Worm (Caenorhabditis elegans) whole organism, L4 larva: ENCODE measurements around the gene eef-1G.

Experiments used
- D1046.2 ChIP-seq: fragments of 200-800 bp; sonication (Bioruptor generic); IDR thresholded peaks from 2 replicates; pipeline ENCODE4 v1.3.6; 2022; ENCODE audit warnings: missing genetic modification characterization, missing compliant biosample characterization
- F10B5.3 ChIP-seq: sonication (generic microtip); optimal IDR thresholded peaks from 2 replicates; lab custom pipeline; 2016; ENCODE audit warnings: mild to moderate bottlenecking, missing genetic modification characterization, missing compliant biosample characterization
- F49E8.2 ChIP-seq: sonication (generic microtip); optimal IDR thresholded peaks from 2 replicates; lab custom pipeline; 2016; ENCODE audit warnings: missing compliant biosample characterization, mild to moderate bottlenecking, missing genetic modification characterization, borderline replicate concordance
- R02D3.7 ChIP-seq: fragments of 150-350 bp; sonication (generic microtip); optimal IDR thresholded peaks from 3 replicates; lab custom pipeline; 2014; ENCODE audit warnings: missing biosample characterization, missing genetic modification characterization
- T26A8.4 ChIP-seq: fragments of 200-800 bp; sonication (Bioruptor generic); IDR thresholded peaks from 2 replicates; pipeline ENCODE4 v1.3.6; 2022; ENCODE audit warnings: missing genetic modification characterization, missing compliant biosample characterization
- Y105C5A.15 ChIP-seq: fragments of 200-800 bp; sonication (Bioruptor generic); IDR thresholded peaks from 2 replicates; pipeline ENCODE4 v1.3.6; 2022; ENCODE audit warnings: missing genetic modification characterization, missing compliant biosample characterization
- Y48G9A.11 ChIP-seq: fragments of 200-800 bp; sonication (Bioruptor generic); IDR thresholded peaks from 2 replicates; pipeline ENCODE4 v1.3.6; 2022; ENCODE audit warnings: missing genetic modification reagents, missing genetic modification characterization, missing compliant biosample characterization
- ZK546.5 ChIP-seq, 2 experiments: sonication (generic microtip); optimal IDR thresholded peaks; 2 replicates each; lab custom pipeline; 2017; ENCODE audit warnings: missing biosample characterization in 2 of 2, missing genetic modification characterization in 2 of 2
- ceh-20 ChIP-seq: fragments of 200-800 bp; sonication (Bioruptor generic); IDR thresholded peaks from 2 replicates; pipeline ENCODE4 v1.3.6; 2022; ENCODE audit warnings: missing genetic modification reagents, missing genetic modification characterization, missing compliant biosample characterization
- ceh-44 ChIP-seq: fragments of 200-800 bp; sonication (Bioruptor generic); IDR thresholded peaks from 2 replicates; pipeline ENCODE4 v1.3.6; 2022; ENCODE audit warnings: missing genetic modification reagents, missing genetic modification characterization, missing compliant biosample characterization
- ceh-62 ChIP-seq: sonication (generic microtip); optimal IDR thresholded peaks from 2 replicates; lab custom pipeline; 2017; ENCODE audit warnings: missing biosample characterization, missing genetic modification characterization
- cey-2 ChIP-seq: sonication (generic microtip); optimal IDR thresholded peaks from 3 replicates; lab custom pipeline; 2017; ENCODE audit warnings: missing genetic modification characterization, mild to moderate bottlenecking, missing compliant biosample characterization, antibody characterized with exemption, borderline replicate concordance; ENCODE audit not compliant: insufficient read depth
- ctbp-1 ChIP-seq: fragments of 200-800 bp; sonication (Bioruptor generic); IDR thresholded peaks from 2 replicates; pipeline ENCODE4 v1.3.6; 2022; ENCODE audit warnings: missing genetic modification reagents, missing genetic modification characterization, missing compliant biosample characterization
- daf-12 ChIP-seq: fragments of 150-350 bp; optimal IDR thresholded peaks from 2 replicates; lab custom pipeline; 2014; ENCODE audit warnings: missing biosample characterization, missing genetic modification reagents, missing genetic modification characterization
- daf-16 ChIP-seq, 3 experiments: sonication (generic microtip); optimal IDR thresholded peaks; 2 replicates each; lab custom pipeline; 2016 to 2017; ENCODE audit warnings: missing genetic modification characterization in 3 of 3, missing genetic modification reagents in 3 of 3, mild to moderate bottlenecking in 2 of 3, missing compliant biosample characterization in 2 of 3, missing biosample characterization in 1 of 3, moderate library complexity in 1 of 3
- daf-19 ChIP-seq: fragments of 200-800 bp; sonication (Bioruptor generic); conservative IDR thresholded peaks from 2 replicates; pipeline ENCODE4 v1.3.6; 2022; ENCODE audit warnings: missing genetic modification characterization, missing compliant biosample characterization
- dpl-1 ChIP-seq: fragments of 150-350 bp; optimal IDR thresholded peaks from 2 replicates; lab custom pipeline; 2014; ENCODE audit warnings: missing biosample characterization, missing genetic modification reagents, missing genetic modification characterization
- dve-1 ChIP-seq: sonication (generic microtip); optimal IDR thresholded peaks from 2 replicates; lab custom pipeline; 2017; ENCODE audit warnings: antibody characterized with exemption, mild to moderate bottlenecking, missing genetic modification characterization, missing compliant biosample characterization; ENCODE audit not compliant: insufficient read depth
- egl-27 ChIP-seq: sonication (generic microtip); optimal IDR thresholded peaks from 3 replicates; lab custom pipeline; 2017; ENCODE audit warnings: missing biosample characterization, missing genetic modification reagents, missing genetic modification characterization
- fkh-10 ChIP-seq: fragments of 150-350 bp; optimal IDR thresholded peaks from 2 replicates; lab custom pipeline; 2014; ENCODE audit warnings: missing biosample characterization, missing genetic modification reagents, missing genetic modification characterization
- hif-1 ChIP-seq, 2 experiments: sonication (generic microtip); optimal IDR thresholded peaks; 2 replicates each; lab custom pipeline; 2016 to 2017; ENCODE audit warnings: missing compliant biosample characterization in 2 of 2, missing genetic modification characterization in 2 of 2, missing genetic modification reagents in 2 of 2, missing genotype in 2 of 2, mild to moderate bottlenecking in 1 of 2
- jun-1 ChIP-seq: fragments of 150-350 bp; optimal IDR thresholded peaks from 2 replicates; lab custom pipeline; 2014; ENCODE audit warnings: missing biosample characterization, missing genetic modification reagents, missing genetic modification characterization
- madf-5 ChIP-seq, 2 experiments: fragments of 200-800 bp; sonication (Bioruptor generic); IDR thresholded peaks; 2 replicates each; pipeline ENCODE4 v1.3.6; 2022; ENCODE audit warnings: missing compliant biosample characterization in 2 of 2, missing genetic modification characterization in 2 of 2
- madf-9 ChIP-seq: fragments of 200-800 bp; sonication (Bioruptor generic); conservative IDR thresholded peaks from 2 replicates; pipeline ENCODE4 v1.3.6; 2022; ENCODE audit warnings: missing genetic modification reagents, missing genetic modification characterization, missing compliant biosample characterization
- mdt-29 ChIP-seq: fragments of 200-800 bp; sonication (Bioruptor generic); IDR thresholded peaks from 2 replicates; pipeline ENCODE4 v1.3.6; 2022; ENCODE audit warnings: missing genetic modification reagents, missing genetic modification characterization, missing compliant biosample characterization
- mes-2 ChIP-seq: sonication (generic microtip); optimal IDR thresholded peaks from 2 replicates; lab custom pipeline; 2016; ENCODE audit warnings: missing genotype, mild to moderate bottlenecking, missing genetic modification characterization, missing compliant biosample characterization; ENCODE audit not compliant: poor library complexity, severe bottlenecking
- mxl-2 ChIP-seq: fragments of 200-800 bp; sonication (Bioruptor generic); conservative IDR thresholded peaks from 2 replicates; pipeline ENCODE4 v1.3.6; 2022; ENCODE audit warnings: missing genetic modification reagents, missing genetic modification characterization, missing compliant biosample characterization
- mxl-3 ChIP-seq: fragments of 200-800 bp; sonication (Bioruptor generic); optimal IDR thresholded peaks from 2 replicates; lab custom pipeline; 2018; ENCODE audit warnings: mild to moderate bottlenecking, missing genetic modification characterization, missing compliant biosample characterization
- nhr-10 ChIP-seq: fragments of 150-350 bp; optimal IDR thresholded peaks from 2 replicates; lab custom pipeline; 2014; ENCODE audit warnings: missing biosample characterization, missing genetic modification characterization
- nhr-11 ChIP-seq: fragments of 150-350 bp; optimal IDR thresholded peaks from 2 replicates; lab custom pipeline; 2014; ENCODE audit warnings: missing biosample characterization, missing genetic modification characterization
- nhr-237 ChIP-seq: sonication (generic microtip); optimal IDR thresholded peaks from 2 replicates; lab custom pipeline; 2017; ENCODE audit warnings: missing biosample characterization, missing genetic modification characterization
- nhr-41 ChIP-seq: fragments of 200-800 bp; sonication (Bioruptor generic); IDR thresholded peaks from 2 replicates; pipeline ENCODE4 v1.3.6; 2022; ENCODE audit warnings: missing genetic modification reagents, missing genetic modification characterization, missing compliant biosample characterization
- nhr-42 ChIP-seq: fragments of 200-800 bp; sonication (Bioruptor generic); IDR thresholded peaks from 2 replicates; pipeline ENCODE4 v1.3.6; 2022; ENCODE audit warnings: missing genetic modification characterization, missing compliant biosample characterization
- nhr-6 ChIP-seq: fragments of 150-350 bp; optimal IDR thresholded peaks from 2 replicates; lab custom pipeline; 2014; ENCODE audit warnings: missing biosample characterization, missing genetic modification characterization
- nhr-77 ChIP-seq: fragments of 150-350 bp; optimal IDR thresholded peaks from 2 replicates; lab custom pipeline; 2014; ENCODE audit warnings: missing biosample characterization, missing genetic modification characterization
- php-3 ChIP-seq: fragments of 200-800 bp; sonication (Bioruptor generic); IDR thresholded peaks from 2 replicates; pipeline ENCODE4 v1.3.6; 2022; ENCODE audit warnings: missing genetic modification reagents, missing genetic modification characterization, missing compliant biosample characterization
- rbr-2 ChIP-seq: sonication (generic microtip); optimal IDR thresholded peaks from 2 replicates; lab custom pipeline; 2016; ENCODE audit warnings: missing genotype, missing genetic modification characterization, missing compliant biosample characterization
- saeg-2 ChIP-seq: fragments of 200-800 bp; sonication (Bioruptor generic); IDR thresholded peaks from 2 replicates; pipeline ENCODE4 v1.3.6; 2022; ENCODE audit warnings: missing genetic modification reagents, missing genetic modification characterization, missing compliant biosample characterization
- sdz-12 ChIP-seq: fragments of 200-800 bp; sonication (Bioruptor generic); optimal IDR thresholded peaks from 2 replicates; lab custom pipeline; 2018; ENCODE audit warnings: mild to moderate bottlenecking, missing genetic modification characterization, missing compliant biosample characterization
- snpc-4 ChIP-seq: fragments of 150-350 bp; optimal IDR thresholded peaks from 2 replicates; lab custom pipeline; 2014; ENCODE audit warnings: missing biosample characterization, missing genetic modification characterization
- spr-3 ChIP-seq: fragments of 200-800 bp; sonication (Bioruptor generic); optimal IDR thresholded peaks from 2 replicates; lab custom pipeline; 2018; ENCODE audit warnings: mild to moderate bottlenecking, missing genetic modification characterization, missing compliant biosample characterization
- unc-130 ChIP-seq: sonication (generic microtip); optimal IDR thresholded peaks from 2 replicates; lab custom pipeline; 2016; ENCODE audit warnings: missing genetic modification reagents, missing genetic modification characterization, missing compliant biosample characterization
- unc-62 ChIP-seq, 3 experiments: fragments of 150-350 bp in 1 of 3; sonication (generic microtip); optimal IDR thresholded peaks in 2 of 3; peaks in 1 of 3; 1 replicate in 1 of 3; 2 replicates in 2 of 3; lab custom pipeline; 2014 to 2017; ENCODE audit warnings: missing biosample characterization in 3 of 3, missing genetic modification characterization in 3 of 3, missing genetic modification reagents in 3 of 3, missing genotype in 1 of 3
- vab-7 ChIP-seq: fragments of 200-800 bp; sonication (Bioruptor generic); IDR thresholded peaks from 2 replicates; pipeline ENCODE4 v1.3.6; 2022; ENCODE audit warnings: missing genetic modification reagents, missing genetic modification characterization, missing compliant biosample characterization
- zfp-3 ChIP-seq: fragments of 200-800 bp; sonication (Bioruptor generic); conservative IDR thresholded peaks from 2 replicates; pipeline ENCODE4 v1.3.6; 2022; ENCODE audit warnings: missing genetic modification reagents, missing genetic modification characterization, missing compliant biosample characterization
- zip-11 ChIP-seq: fragments of 200-800 bp; sonication (Bioruptor generic); IDR thresholded peaks from 2 replicates; pipeline ENCODE4 v1.3.6; 2022; ENCODE audit warnings: missing genetic modification characterization, missing compliant biosample characterization
- ztf-11 ChIP-seq: fragments of 150-350 bp; optimal IDR thresholded peaks from 2 replicates; lab custom pipeline; 2014; ENCODE audit warnings: missing biosample characterization, missing genetic modification characterization
- ztf-7 ChIP-seq: fragments of 150-350 bp; optimal IDR thresholded peaks from 2 replicates; lab custom pipeline; 2014; ENCODE audit warnings: missing biosample characterization, missing genetic modification characterization

eef-1G gene

ce11 chrV:10967594-10968273 is 2.2 kb downstream of the eef-1G start:
- TF ChIP-seq F10B5.3 (tag; lab: Kevin White, UChicago): no peak
- TF ChIP-seq mxl-2 (GFP tag; lab: Robert Waterston, UW): no peak
- TF ChIP-seq daf-19: no peak
- no peak for TF ChIP-seq ctbp-1 (GFP tag; lab: Robert Waterston, UW)
- TF ChIP-seq nhr-237 (tag; lab: Kevin White, UChicago): no peak
- TF ChIP-seq ceh-44 (GFP tag; lab: Robert Waterston, UW): no peak
- TF ChIP-seq saeg-2: 0 out of 2 replicates have a peak, but pooled peaks have one; percentile 27
- TF ChIP-seq ztf-7 (tag; lab: Kevin White, UChicago): no peak
- no peak for TF ChIP-seq jun-1 (tag; lab: Kevin White, UChicago)
- no peak for TF ChIP-seq nhr-10 (tag; lab: Kevin White, UChicago)
- no peak for TF ChIP-seq vab-7 (GFP tag; lab: Robert Waterston, UW)
- TF ChIP-seq cey-2: no peak
- no peak for TF ChIP-seq D1046.2 (GFP tag; lab: Robert Waterston, UW)
- no peak for TF ChIP-seq nhr-42
- no peak for TF ChIP-seq egl-27 (tag; lab: Kevin White, UChicago)
- TF ChIP-seq ceh-62 (tag; lab: Kevin White, UChicago): no peak
- TF ChIP-seq madf-5 (GFP tag; IDR thresholded peaks at IDR 0.05; lab: Robert Waterston, UW): 0 out of 4 replicates have a peak, but pooled peaks of 1 of the 2 experiments have one; percentile 39
- no peak for TF ChIP-seq dve-1 (tag; lab: Kevin White, UChicago)
- TF ChIP-seq F49E8.2: peak; percentile 32
- TF ChIP-seq zfp-3 (GFP tag; lab: Robert Waterston, UW): peak; percentile 75
- TF ChIP-seq unc-130 (GFP tag; lab: Kevin White, UChicago): no peak
- TF ChIP-seq sdz-12 (GFP tag; lab: Kevin White, UChicago): no peak
- 0 out of 2 replicates have a peak, but pooled peaks have one; percentile 58 for TF ChIP-seq mdt-29 (GFP tag; lab: Robert Waterston, UW)
- 0 out of 2 replicates have a peak, but pooled peaks have one; percentile 42 for TF ChIP-seq Y48G9A.11 (GFP tag; lab: Robert Waterston, UW)
- TF ChIP-seq unc-62 (GFP tag; optimal IDR thresholded peaks at IDR 0.05 in 1 of 2; lab: Kevin White, UChicago): peak in 1 of 2 experiments; percentile 86
- no peak for TF ChIP-seq unc-62 (tag; optimal IDR thresholded peaks at IDR 0.05; lab: Kevin White, UChicago)
- no peak for TF ChIP-seq fkh-10
- TF ChIP-seq daf-12 (tag; lab: Kevin White, UChicago): no peak
- no peak for TF ChIP-seq Y105C5A.15 (GFP tag; lab: Robert Waterston, UW)
- no peak for TF ChIP-seq nhr-77 (tag; lab: Kevin White, UChicago)
- TF ChIP-seq nhr-41: no peak
- no peak for TF ChIP-seq daf-16 (GFP tag; optimal IDR thresholded peaks at IDR 0.05; lab: Kevin White, UChicago)
- no peak for TF ChIP-seq daf-16 (tag; optimal IDR thresholded peaks at IDR 0.05; lab: Kevin White, UChicago)
- TF ChIP-seq T26A8.4: peak; percentile 15; the same call in 1 of the 2 replicates
- TF ChIP-seq rbr-2: no peak
- no peak for TF ChIP-seq R02D3.7
- TF ChIP-seq spr-3 (GFP tag; lab: Kevin White, UChicago): no peak
- TF ChIP-seq ztf-11: no peak
- no peak for TF ChIP-seq zip-11
- no peak for TF ChIP-seq hif-1 (tag; optimal IDR thresholded peaks at IDR 0.05; lab: Kevin White, UChicago)
- no peak for TF ChIP-seq dpl-1 (GFP tag; lab: Kevin White, UChicago)
- no peak for TF ChIP-seq ZK546.5 (tag; optimal IDR thresholded peaks at IDR 0.05; lab: Kevin White, UChicago)
- TF ChIP-seq ceh-20 (GFP tag; lab: Robert Waterston, UW): 0 out of 2 replicates have a peak, but pooled peaks have one; percentile 14
- no peak for TF ChIP-seq snpc-4 (tag; lab: Kevin White, UChicago)
- TF ChIP-seq nhr-11: no peak
- TF ChIP-seq mes-2: no peak
- no peak for TF ChIP-seq mxl-3
- no peak for TF ChIP-seq madf-9 (GFP tag; lab: Robert Waterston, UW)
- TF ChIP-seq nhr-6 (tag; lab: Kevin White, UChicago): no peak
- TF ChIP-seq php-3 (GFP tag; lab: Robert Waterston, UW): 0 out of 2 replicates have a peak, but pooled peaks have one; percentile 27
